Worm (Caenorhabditis elegans) whole organism, early embryonic: ENCODE data around the gene Y43F8C.9.

Source experiments
- ama-1 ChIP-seq: fragments of 150-350 bp; optimal IDR thresholded peaks from 2 replicates; lab custom pipeline; 2014
- tbx-37 ChIP-seq: fragments of 200-800 bp; sonication (Bioruptor generic); conservative IDR thresholded peaks from 2 replicates; pipeline ENCODE4 v1.3.6; 2022; ENCODE audit warnings: missing genetic modification reagents, missing genetic modification characterization, missing compliant biosample characterization

ce11 chrV:19605880-19606279 lies 40.0 kb upstream of the Y43F8C.9 start, which contains the start of gene nlp-25:
- no peak for TF ChIP-seq tbx-37 (GFP tag; lab: Robert Waterston, UW)
- no peak for TF ChIP-seq ama-1 (lab: Kevin White, UChicago)
